Fruit fly (Drosophila melanogaster): ENCODE data around the gene Ubc4.

DNA sequence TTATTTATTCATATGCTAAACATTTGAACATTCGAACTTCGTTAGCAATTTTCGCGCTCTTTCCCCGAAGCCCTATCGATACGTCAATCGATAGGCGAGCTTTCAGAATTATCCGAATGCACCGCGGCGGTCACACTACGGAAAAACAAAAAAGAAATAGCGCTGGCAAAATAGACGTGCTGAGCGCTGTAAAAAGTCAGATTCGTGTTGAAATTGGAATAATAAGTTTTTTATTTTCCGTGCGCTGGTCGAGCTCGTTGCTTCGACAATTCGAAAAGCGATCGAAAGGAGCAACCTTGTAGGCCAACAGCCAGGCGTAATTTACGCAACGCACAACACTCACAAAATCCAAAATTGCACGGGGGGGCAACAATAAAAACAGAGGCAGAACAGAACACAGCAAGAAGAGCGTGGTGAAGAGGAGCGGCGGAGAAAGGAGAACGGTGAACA lies at the start of gene Ubc4:
- TF ChIP-seq cic (GFP tag; optimal IDR thresholded peaks at IDR 0.05) (peak; percentile 40), bab1 (GFP tag; optimal IDR thresholded peaks at IDR 0.05) (peak; percentile 28), CG12768 (GFP tag; optimal IDR thresholded peaks at IDR 0.05) (peak; percentile 24), CG5204 (GFP tag; optimal IDR thresholded peaks at IDR 0.05) (no peak), CG1620 (GFP tag; optimal IDR thresholded peaks at IDR 0.05) (peak; percentile 48), CG7101 (tag; optimal IDR thresholded peaks at IDR 0.05) (peak; percentile 35), toe (GFP tag; optimal IDR thresholded peaks at IDR 0.05) (no peak), cnc (optimal IDR thresholded peaks at IDR 0.05) (no peak), kay (GFP tag; ENCODE audit: borderline replicate concordance) (no peak), tj (GFP tag; optimal IDR thresholded peaks at IDR 0.05) (peak; percentile 57), Clk (GFP tag; optimal IDR thresholded peaks at IDR 0.05) (no peak), Mnt (GFP tag; optimal IDR thresholded peaks at IDR 0.05) (peak; percentile 61)

Measured in whole organism, adult.